Fruit fly (Drosophila melanogaster) whole organism, embryonic: ENCODE data around the gene CG1622.
A peak's percentile ranks its signal among the peaks of the same experiment; 100 is the strongest.

Source experiments
- Abd-B ChIP-seq: fragments of 200-800 bp; sonication (Bioruptor generic); optimal IDR thresholded peaks from 2 replicates; lab custom pipeline; 2018; ENCODE audit warnings: missing biosample characterization, mild to moderate bottlenecking, missing genetic modification characterization, moderate library complexity
- CG10147 ChIP-seq: fragments of 200-800 bp; sonication (Bioruptor generic); optimal IDR thresholded peaks from 2 replicates; lab custom pipeline; 2019; ENCODE audit warnings: missing biosample characterization, mild to moderate bottlenecking, missing genetic modification characterization, moderate library complexity
- CG10274 ChIP-seq: fragments of 200-800 bp; sonication (Bioruptor generic); optimal IDR thresholded peaks from 3 replicates; lab custom pipeline; 2017; ENCODE audit warnings: missing biosample characterization, mild to moderate bottlenecking, missing genetic modification characterization
- CG11560 ChIP-seq: fragments of 200-800 bp; sonication (Bioruptor generic); IDR thresholded peaks from 3 replicates; pipeline ENCODE4 v1.3.6; 2022; ENCODE audit warnings: missing biosample characterization, missing genetic modification characterization
- CG13624 ChIP-seq: fragments of 200-800 bp; sonication (Bioruptor generic); optimal IDR thresholded peaks from 2 replicates; lab custom pipeline; 2016; ENCODE audit warnings: missing biosample characterization, missing genetic modification characterization
- CG14667 ChIP-seq: fragments of 200-800 bp; sonication (Bioruptor generic); IDR thresholded peaks from 2 replicates; pipeline ENCODE4 v1.3.6; 2022; ENCODE audit warnings: missing biosample characterization, missing genetic modification characterization
- CG15073 ChIP-seq: fragments of 200-800 bp; sonication (Bioruptor generic); optimal IDR thresholded peaks from 2 replicates; lab custom pipeline; 2016; ENCODE audit warnings: missing biosample characterization, missing genetic modification characterization
- CG15269 ChIP-seq: fragments of 200-800 bp; sonication (Bioruptor generic); optimal IDR thresholded peaks from 2 replicates; lab custom pipeline; 2018; ENCODE audit warnings: missing biosample characterization, mild to moderate bottlenecking, missing genetic modification characterization, moderate library complexity
- CG15696 ChIP-seq: fragments of 200-800 bp; sonication (Bioruptor generic); optimal IDR thresholded peaks from 2 replicates; lab custom pipeline; 2019; ENCODE audit warnings: missing biosample characterization, mild to moderate bottlenecking, missing genetic modification characterization, moderate library complexity
- CG1647 ChIP-seq: fragments of 200-800 bp; sonication (Bioruptor generic); optimal IDR thresholded peaks from 3 replicates; lab custom pipeline; 2016; ENCODE audit warnings: missing biosample characterization, missing genetic modification characterization
- CG2129 ChIP-seq: fragments of 200-800 bp; sonication (Bioruptor generic); IDR thresholded peaks from 2 replicates; pipeline ENCODE4 v1.3.6; 2022; ENCODE audit warnings: missing biosample characterization, missing genetic modification characterization; ENCODE audit not compliant: partially characterized antibody
- CG2202 ChIP-seq: fragments of 200-800 bp; sonication (Bioruptor generic); optimal IDR thresholded peaks from 2 replicates; lab custom pipeline; 2018; ENCODE audit warnings: missing biosample characterization, mild to moderate bottlenecking, missing genetic modification characterization
- CG3407 ChIP-seq: fragments of 200-800 bp; sonication (Bioruptor generic); optimal IDR thresholded peaks from 2 replicates; lab custom pipeline; 2018; ENCODE audit warnings: missing biosample characterization, mild to moderate bottlenecking, missing genetic modification characterization
- CG34224 ChIP-seq: fragments of 200-800 bp; sonication (Bioruptor generic); IDR thresholded peaks from 3 replicates; pipeline ENCODE4 v1.3.6; 2022; ENCODE audit warnings: missing biosample characterization, missing genetic modification characterization; ENCODE audit not compliant: partially characterized antibody
- CG3847 ChIP-seq: fragments of 200-800 bp; sonication (Bioruptor generic); IDR thresholded peaks from 2 replicates; pipeline ENCODE4 v1.3.6; 2022; ENCODE audit warnings: missing biosample characterization, missing genetic modification characterization
- CG4424 ChIP-seq: fragments of 200-800 bp; sonication (Bioruptor generic); optimal IDR thresholded peaks from 3 replicates; lab custom pipeline; 2016; ENCODE audit warnings: missing biosample characterization, missing genetic modification characterization
- CG6854 ChIP-seq: fragments of 200-800 bp; sonication (Bioruptor generic); optimal IDR thresholded peaks from 3 replicates; lab custom pipeline; 2017; ENCODE audit warnings: missing biosample characterization, mild to moderate bottlenecking, missing genetic modification characterization
- CG7372 ChIP-seq: fragments of 200-800 bp; sonication (Bioruptor generic); IDR thresholded peaks from 2 replicates; pipeline ENCODE4 v1.3.6; 2022; ENCODE audit warnings: missing biosample characterization, missing genetic modification characterization
- CG7839 ChIP-seq: fragments of 200-800 bp; sonication (Bioruptor generic); optimal IDR thresholded peaks from 3 replicates; lab custom pipeline; 2018; ENCODE audit warnings: missing biosample characterization, mild to moderate bottlenecking, missing genetic modification characterization, moderate library complexity
- CG9727 ChIP-seq: fragments of 200-800 bp; sonication (Bioruptor generic); optimal IDR thresholded peaks from 3 replicates; lab custom pipeline; 2017; ENCODE audit warnings: missing biosample characterization, mild to moderate bottlenecking, missing genetic modification characterization
- Dbx ChIP-seq: fragments of 200-800 bp; sonication (Bioruptor generic); IDR thresholded peaks from 3 replicates; pipeline ENCODE4 v1.3.6; 2022; ENCODE audit warnings: missing biosample characterization, missing genetic modification characterization
- Ets97D ChIP-seq: fragments of 200-800 bp; sonication (Bioruptor generic); optimal IDR thresholded peaks from 3 replicates; lab custom pipeline; 2016; ENCODE audit warnings: missing biosample characterization, missing genetic modification characterization
- GATAe ChIP-seq: fragments of 200-800 bp; sonication (Bioruptor generic); conservative IDR thresholded peaks from 2 replicates; pipeline ENCODE4 v1.3.6; 2022; ENCODE audit warnings: missing biosample characterization, missing genetic modification characterization
- Gsc ChIP-seq: fragments of 200-800 bp; sonication (Bioruptor generic); IDR thresholded peaks from 2 replicates; pipeline ENCODE4 v1.3.6; 2022; ENCODE audit warnings: missing biosample characterization, missing genetic modification characterization
- Hand ChIP-seq: fragments of 200-800 bp; sonication (Bioruptor generic); optimal IDR thresholded peaks from 2 replicates; lab custom pipeline; 2017; ENCODE audit warnings: mild to moderate bottlenecking, missing biosample characterization, missing genetic modification reagents, missing genetic modification characterization
- Jarid2 ChIP-seq: fragments of 200-800 bp; sonication (Bioruptor generic); optimal IDR thresholded peaks from 3 replicates; lab custom pipeline; 2017; ENCODE audit warnings: mild to moderate bottlenecking, missing biosample characterization, missing genetic modification reagents, missing genetic modification characterization
- MTF-1 ChIP-seq: fragments of 200-800 bp; sonication (Bioruptor generic); optimal IDR thresholded peaks from 2 replicates; lab custom pipeline; 2018; ENCODE audit warnings: missing biosample characterization, mild to moderate bottlenecking, missing genetic modification characterization, borderline replicate concordance
- Nf-YA ChIP-seq: fragments of 200-800 bp; sonication (Bioruptor generic); IDR thresholded peaks from 2 replicates; pipeline ENCODE4 v1.3.6; 2022; ENCODE audit warnings: missing biosample characterization, missing genetic modification characterization
- Nf-YC ChIP-seq: fragments of 200-800 bp; optimal IDR thresholded peaks from 3 replicates; lab custom pipeline; 2019; ENCODE audit warnings: missing biosample characterization, mild to moderate bottlenecking, missing genetic modification characterization, moderate library complexity
- PHDP ChIP-seq: fragments of 200-800 bp; sonication (Bioruptor generic); optimal IDR thresholded peaks from 3 replicates; lab custom pipeline; 2018; ENCODE audit warnings: missing biosample characterization, mild to moderate bottlenecking, missing genetic modification characterization, moderate library complexity
- Spps ChIP-seq: fragments of 200-800 bp; sonication (Bioruptor generic); optimal IDR thresholded peaks from 2 replicates; lab custom pipeline; 2018; ENCODE audit warnings: missing biosample characterization, mild to moderate bottlenecking, missing genetic modification characterization
- TFAM ChIP-seq: fragments of 200-800 bp; sonication (Bioruptor generic); optimal IDR thresholded peaks from 2 replicates; lab custom pipeline; 2017; ENCODE audit warnings: missing biosample characterization, missing genetic modification characterization, inconsistent platforms
- Usf ChIP-seq: fragments of 200-800 bp; sonication (Bioruptor generic); optimal IDR thresholded peaks from 2 replicates; lab custom pipeline; 2017; ENCODE audit warnings: missing genotype, missing biosample characterization, missing genetic modification characterization
- ap ChIP-seq: fragments of 200-800 bp; sonication (Bioruptor generic); IDR thresholded peaks from 2 replicates; pipeline ENCODE4 v1.3.6; 2022; ENCODE audit warnings: missing biosample characterization, missing genetic modification characterization
- chn ChIP-seq: fragments of 200-800 bp; sonication (Bioruptor generic); optimal IDR thresholded peaks from 2 replicates; lab custom pipeline; 2016; ENCODE audit warnings: missing biosample characterization, missing genetic modification characterization
- dimm ChIP-seq: fragments of 200-800 bp; sonication (Bioruptor generic); IDR thresholded peaks from 2 replicates; pipeline ENCODE4 v1.3.6; 2022; ENCODE audit warnings: missing biosample characterization, missing genetic modification characterization
- dmrt11E ChIP-seq: fragments of 200-800 bp; sonication (Bioruptor generic); optimal IDR thresholded peaks from 3 replicates; lab custom pipeline; 2018; ENCODE audit warnings: missing biosample characterization, mild to moderate bottlenecking, missing genetic modification characterization, moderate library complexity
- dmrt99B ChIP-seq: fragments of 200-800 bp; sonication (Bioruptor generic); optimal IDR thresholded peaks from 2 replicates; lab custom pipeline; 2018; ENCODE audit warnings: missing biosample characterization, mild to moderate bottlenecking, missing genetic modification characterization, moderate library complexity
- exex ChIP-seq: fragments of 200-800 bp; sonication (Bioruptor generic); optimal IDR thresholded peaks from 4 replicates; lab custom pipeline; 2018; ENCODE audit warnings: missing biosample characterization, mild to moderate bottlenecking, missing genetic modification characterization, moderate library complexity
- fd102C ChIP-seq: fragments of 200-800 bp; sonication (Bioruptor generic); optimal IDR thresholded peaks from 2 replicates; lab custom pipeline; 2018; ENCODE audit warnings: missing biosample characterization, mild to moderate bottlenecking, missing genetic modification characterization, moderate library complexity
- kay ChIP-seq: fragments of 200-800 bp; sonication (Bioruptor generic); optimal IDR thresholded peaks from 2 replicates; lab custom pipeline; 2016; ENCODE audit warnings: missing biosample characterization, missing genetic modification characterization
- lbe ChIP-seq: fragments of 200-800 bp; sonication (Bioruptor generic); optimal IDR thresholded peaks from 2 replicates; lab custom pipeline; 2016; ENCODE audit warnings: missing biosample characterization, mild to moderate bottlenecking, missing genetic modification characterization
- nau ChIP-seq: fragments of 200-800 bp; sonication (Bioruptor generic); optimal IDR thresholded peaks from 3 replicates; lab custom pipeline; 2017; ENCODE audit warnings: missing biosample characterization, mild to moderate bottlenecking, missing genetic modification characterization, missing genetic modification reagents
- otp ChIP-seq: fragments of 200-800 bp; sonication (Bioruptor generic); IDR thresholded peaks from 3 replicates; pipeline ENCODE4, ENCODE4 v1.3.6; 2022; ENCODE audit warnings: missing biosample characterization, missing genetic modification characterization
- pho ChIP-seq: fragments of 200-800 bp; sonication (Bioruptor generic); optimal IDR thresholded peaks from 2 replicates; lab custom pipeline; 2016; ENCODE audit warnings: missing biosample characterization, missing genetic modification characterization
- ssp ChIP-seq: fragments of 200-800 bp; sonication (Bioruptor generic); IDR thresholded peaks from 2 replicates; pipeline ENCODE4 v1.3.6; 2022; ENCODE audit warnings: missing biosample characterization, missing genetic modification characterization
- tin ChIP-seq: fragments of 200-800 bp; sonication (Bioruptor generic); optimal IDR thresholded peaks from 3 replicates; lab custom pipeline; 2016; ENCODE audit warnings: missing biosample characterization, missing genetic modification characterization
- zen2 ChIP-seq: fragments of 200-800 bp; sonication (Bioruptor generic); IDR thresholded peaks from 3 replicates; pipeline ENCODE4 v1.3.6; 2022; ENCODE audit warnings: missing biosample characterization, missing genetic modification characterization; ENCODE audit not compliant: partially characterized antibody

CG1622 gene

DNA sequence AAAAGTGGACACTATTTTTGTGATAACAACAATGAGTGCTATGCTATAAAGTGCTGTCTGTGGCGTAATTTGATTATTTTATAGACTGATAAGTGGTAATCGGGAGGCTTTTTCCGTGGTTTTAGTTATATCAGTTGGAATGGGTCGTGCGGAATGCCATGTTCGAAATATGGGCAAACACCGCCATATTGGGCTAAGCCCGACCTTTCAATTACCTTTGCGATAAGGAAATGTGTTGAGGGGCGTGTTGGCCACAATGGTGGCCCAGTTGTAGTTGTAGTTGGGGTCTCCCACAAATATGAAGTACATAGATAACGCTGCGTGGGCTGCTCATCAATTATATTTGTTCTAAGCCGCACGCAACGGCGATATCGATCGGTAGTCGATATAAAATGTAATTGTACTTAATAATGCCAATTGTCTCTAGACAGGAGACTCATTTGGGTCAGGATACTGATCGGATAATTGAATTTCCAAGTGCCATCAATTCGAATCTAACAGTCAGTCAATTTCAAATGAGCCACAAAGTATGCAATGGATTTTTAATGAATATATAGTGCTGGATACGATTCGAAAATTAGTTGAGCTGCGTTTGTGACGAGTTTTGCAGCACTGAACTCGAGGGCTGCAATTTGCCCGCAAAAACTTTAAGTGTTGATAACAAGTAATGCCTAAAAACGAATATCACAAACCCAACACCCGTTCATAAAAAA, 37.7 kb downstream of the CG1622 start (continued):
- no peak for TF ChIP-seq CG15073 (GFP tag; lab: Kevin White, UChicago)
- TF ChIP-seq MTF-1 (GFP tag; lab: Kevin White, UChicago) = peak; percentile 5
- peak; percentile 62 for TF ChIP-seq CG13624
- TF ChIP-seq tin = peak; percentile 50
- peak; percentile 3 for TF ChIP-seq PHDP
- TF ChIP-seq CG1647 (GFP tag; lab: Kevin White, UChicago) = peak; percentile 14
- peak; percentile 53 for TF ChIP-seq lbe (GFP tag; lab: Kevin White, UChicago)
- TF ChIP-seq chn = no peak

DNA sequence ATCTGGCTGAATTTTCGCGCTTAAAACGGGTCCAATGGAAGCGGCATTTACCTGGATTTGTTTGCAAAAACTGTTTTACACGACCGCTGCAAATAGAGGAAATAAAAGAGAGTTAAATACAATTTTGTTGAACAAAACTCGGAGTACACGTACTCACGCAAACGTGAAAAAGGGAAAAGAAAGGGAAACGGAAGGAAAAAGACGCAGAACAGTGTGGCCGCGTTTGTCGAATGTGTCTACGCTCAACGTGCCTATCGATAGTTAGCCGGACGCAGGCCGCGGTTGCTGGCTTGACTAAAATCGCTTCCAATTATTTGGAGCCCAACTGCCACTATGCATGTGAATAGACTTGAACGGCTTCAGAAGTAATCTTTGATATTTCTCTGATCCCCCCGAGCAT, 40.6 kb downstream of the CG1622 start, which contains the start of gene RpS15Aa:
Gene RpS15Aa, minus strand, starts transcription at position 252 of the 400 bp plus-strand sequence.
- TF ChIP-seq GATAe (GFP tag; lab: Robert Waterston, UW) (0 out of 2 replicates have a peak, but pooled peaks have one; percentile 34), CG15696 (no peak), fd102C (peak; percentile 48), Nf-YA (GFP tag; lab: Robert Waterston, UW) (peak; percentile 66), CG10274 (peak; percentile 67), CG2129 (GFP tag; lab: Robert Waterston, UW) (0 out of 2 replicates have a peak, but pooled peaks have one; percentile 18), ssp (GFP tag; lab: Robert Waterston, UW) (peak; percentile 70), ap (peak; percentile 76), Gsc (GFP tag; lab: Robert Waterston, UW) (no peak), CG4424 (peak; percentile 73), dmrt99B (peak; percentile 44), exex (peak; percentile 33), pho (peak; percentile 78), CG11560 (tag; lab: Robert Waterston, UW) (peak; percentile 75), kay (no peak), Abd-B (GFP tag; lab: Kevin White, UChicago) (peak; percentile 37), Ets97D (peak; percentile 99), otp (GFP tag; lab: Robert Waterston, UW) (peak; percentile 86), CG15269 (tag; lab: Kevin White, UChicago) (peak; percentile 56), Usf (GFP tag; lab: Kevin White, UChicago) (peak; percentile 74), Nf-YC (tag; lab: Kevin White, UChicago) (peak; percentile 38), CG3407 (GFP tag; lab: Kevin White, UChicago) (peak; percentile 47), dmrt11E (tag; lab: Kevin White, UChicago) (peak; percentile 41), CG2202 (tag; lab: Kevin White, UChicago) (peak; percentile 52), CG9727 (GFP tag; lab: Kevin White, UChicago) (peak; percentile 81), Dbx (peak; percentile 89), Hand (GFP tag; lab: Kevin White, UChicago) (peak; percentile 54), Spps (tag; lab: Kevin White, UChicago) (peak; percentile 23), CG7839 (tag; lab: Kevin White, UChicago) (peak; percentile 60), CG10147 (GFP tag; lab: Kevin White, UChicago) (peak; percentile 25), CG14667 (GFP tag; lab: Robert Waterston, UW) (peak; percentile 70), zen2 (GFP tag; lab: Robert Waterston, UW) (no peak), CG34224 (GFP tag; lab: Robert Waterston, UW) (peak; percentile 11), nau (peak; percentile 69), CG7372 (GFP tag; lab: Robert Waterston, UW) (peak; percentile 71; the same call in 1 of the 2 replicates), CG3847 (peak; percentile 82), Jarid2 (GFP tag; lab: Kevin White, UChicago) (peak; percentile 56), dimm (GFP tag; lab: Robert Waterston, UW) (peak; percentile 56), TFAM (peak; percentile 10), CG6854 (GFP tag; lab: Kevin White, UChicago) (peak; percentile 76)
